Worm (Caenorhabditis elegans) whole organism, L4/young adult: ENCODE results near the gene ZK370.6.

Experiments
- dao-5 ChIP-seq: sonication (generic microtip); optimal IDR thresholded peaks from 2 replicates; lab custom pipeline; 2016; ENCODE audit warnings: missing genotype, missing genetic modification characterization, moderate library complexity, missing compliant biosample characterization
- him-1 ChIP-seq: sonication (generic microtip); optimal IDR thresholded peaks from 2 replicates; lab custom pipeline; 2016; ENCODE audit warnings: missing genotype, missing genetic modification reagents, missing genetic modification characterization, missing compliant biosample characterization

DNA sequence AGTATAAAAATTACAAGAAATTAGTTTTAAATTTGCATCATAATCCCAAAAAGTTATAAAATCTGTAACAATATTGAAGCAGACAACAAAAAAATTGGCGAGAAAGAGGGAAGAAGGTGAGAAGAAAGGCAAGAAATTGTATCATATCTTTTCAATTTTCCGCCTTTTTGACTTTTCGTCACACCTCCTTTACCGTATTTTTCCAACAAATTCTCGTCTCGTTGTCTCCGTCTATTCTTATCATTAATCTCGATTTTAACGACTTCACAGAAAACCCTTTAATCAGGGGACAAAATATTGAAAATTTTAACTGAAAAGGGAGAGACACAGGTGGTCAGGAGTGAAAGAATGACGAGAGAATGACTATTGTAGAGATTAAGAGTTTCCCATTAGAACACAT, 30.7 kb downstream of the ZK370.6 start:
- no peak for TF ChIP-seq him-1 (tag; lab: Kevin White, UChicago)
- TF ChIP-seq dao-5 (tag; lab: Kevin White, UChicago): no peak
